Fruit fly (Drosophila melanogaster) whole organism, embryonic: ENCODE data around the gene Tsf1.

Experiments used
- Atf-2 ChIP-seq: fragments of 200-800 bp; sonication (Bioruptor generic); optimal IDR thresholded peaks from 2 replicates; lab custom pipeline; 2016; ENCODE audit warnings: missing biosample characterization, missing genetic modification characterization
- Bgb ChIP-seq: fragments of 200-800 bp; sonication (Bioruptor generic); IDR thresholded peaks from 2 replicates; pipeline ENCODE4 v1.3.6; 2022; ENCODE audit warnings: missing biosample characterization, missing genetic modification characterization; ENCODE audit not compliant: partially characterized antibody
- Blimp-1 ChIP-seq: fragments of 200-800 bp; sonication (Bioruptor generic); optimal IDR thresholded peaks from 3 replicates; lab custom pipeline; 2018; ENCODE audit warnings: missing biosample characterization, missing genetic modification characterization, mild to moderate bottlenecking, moderate library complexity, missing genetic modification reagents
- CG11085 ChIP-seq: fragments of 200-800 bp; sonication (Bioruptor generic); IDR thresholded peaks from 2 replicates; pipeline ENCODE4 v1.3.6; 2022; ENCODE audit warnings: missing biosample characterization, missing genetic modification characterization
- CG11398 ChIP-seq: fragments of 200-800 bp; sonication (Bioruptor generic); optimal IDR thresholded peaks from 2 replicates; lab custom pipeline; 2016; ENCODE audit warnings: missing biosample characterization, missing genetic modification characterization
- CG11695 ChIP-seq: fragments of 200-800 bp; sonication (Bioruptor generic); IDR thresholded peaks from 3 replicates; pipeline ENCODE4 v1.3.6; 2022; ENCODE audit warnings: missing biosample characterization, missing genetic modification characterization
- CG18599 ChIP-seq: fragments of 200-800 bp; sonication (Bioruptor generic); optimal IDR thresholded peaks from 3 replicates; lab custom pipeline; 2017; ENCODE audit warnings: missing biosample characterization, missing genetic modification characterization, mild to moderate bottlenecking, moderate library complexity, missing genetic modification reagents
- CG2116 ChIP-seq: fragments of 200-800 bp; sonication (Bioruptor generic); optimal IDR thresholded peaks from 3 replicates; lab custom pipeline; 2018; ENCODE audit warnings: missing biosample characterization, mild to moderate bottlenecking, missing genetic modification characterization
- CG2678 ChIP-seq: fragments of 200-800 bp; sonication (Bioruptor generic); optimal IDR thresholded peaks from 3 replicates; lab custom pipeline; 2019; ENCODE audit warnings: missing biosample characterization, mild to moderate bottlenecking, missing genetic modification characterization, moderate library complexity
- CG2875 ChIP-seq: fragments of 200-800 bp; sonication (Bioruptor generic); optimal IDR thresholded peaks from 2 replicates; lab custom pipeline; 2017; ENCODE audit warnings: missing biosample characterization, mild to moderate bottlenecking, missing genetic modification characterization, missing genetic modification reagents
- CG31224 ChIP-seq: fragments of 200-800 bp; sonication (Bioruptor generic); IDR thresholded peaks from 2 replicates; pipeline ENCODE4 v1.3.6; 2022; ENCODE audit warnings: missing biosample characterization, missing genetic modification characterization
- CG31441 ChIP-seq: fragments of 200-800 bp; sonication (Bioruptor generic); IDR thresholded peaks from 2 replicates; pipeline ENCODE4 v1.3.6; 2022; ENCODE audit warnings: missing biosample characterization, missing genetic modification characterization
- CG33557 ChIP-seq: fragments of 200-800 bp; sonication (Bioruptor generic); optimal IDR thresholded peaks from 2 replicates; lab custom pipeline; 2019; ENCODE audit warnings: missing biosample characterization, mild to moderate bottlenecking, missing genetic modification characterization, moderate library complexity
- CG4328 ChIP-seq: fragments of 200-800 bp; sonication (Bioruptor generic); optimal IDR thresholded peaks from 3 replicates; lab custom pipeline; 2017; ENCODE audit warnings: missing biosample characterization, missing genetic modification reagents, missing genetic modification characterization
- CG4360 ChIP-seq: fragments of 200-800 bp; sonication (Bioruptor generic); IDR thresholded peaks from 2 replicates; pipeline ENCODE4 v1.3.6; 2022; ENCODE audit warnings: missing biosample characterization, missing genetic modification characterization
- CG5953 ChIP-seq: fragments of 200-800 bp; sonication (Bioruptor generic); IDR thresholded peaks from 2 replicates; pipeline ENCODE4 v1.3.6; 2022; ENCODE audit warnings: missing biosample characterization, missing genetic modification characterization
- CG8944 ChIP-seq: fragments of 200-800 bp; sonication (Bioruptor generic); optimal IDR thresholded peaks from 3 replicates; lab custom pipeline; 2016; ENCODE audit warnings: missing biosample characterization, missing genetic modification characterization
- Dbx ChIP-seq: fragments of 200-800 bp; sonication (Bioruptor generic); IDR thresholded peaks from 3 replicates; pipeline ENCODE4 v1.3.6; 2022; ENCODE audit warnings: missing biosample characterization, missing genetic modification characterization
- Dp ChIP-seq: fragments of 200-800 bp; sonication (Bioruptor generic); optimal IDR thresholded peaks from 2 replicates; lab custom pipeline; 2018; ENCODE audit warnings: missing biosample characterization, mild to moderate bottlenecking, missing genetic modification characterization, moderate library complexity
- E2f2 ChIP-seq: fragments of 200-800 bp; sonication (Bioruptor generic); IDR thresholded peaks from 2 replicates; pipeline ENCODE4 v1.3.6; 2022; ENCODE audit warnings: missing biosample characterization, missing genetic modification characterization
- Elba2 ChIP-seq: fragments of 200-800 bp; sonication (Bioruptor generic); optimal IDR thresholded peaks from 3 replicates; lab custom pipeline; 2016; ENCODE audit warnings: missing biosample characterization, missing genetic modification characterization
- Ets65A ChIP-seq: fragments of 200-800 bp; sonication (Bioruptor generic); peaks from one replicate; lab custom pipeline; 2016; ENCODE audit warnings: missing biosample characterization, missing genetic modification characterization
- NC2β ChIP-seq: fragments of 200-800 bp; sonication (Bioruptor generic); optimal IDR thresholded peaks from 2 replicates; lab custom pipeline; 2016; ENCODE audit warnings: missing biosample characterization, missing genetic modification characterization
- Rfx ChIP-seq: fragments of 200-800 bp; sonication (Bioruptor generic); IDR thresholded peaks from 2 replicates; pipeline ENCODE4 v1.3.6; 2022; ENCODE audit warnings: missing biosample characterization, missing genetic modification characterization
- Sin3A ChIP-seq: fragments of >200 bp; optimal IDR thresholded peaks from 2 replicates; lab custom pipeline; 2018
- Taf1 ChIP-seq: fragments of 200-800 bp; sonication (Bioruptor generic); IDR thresholded peaks from 2 replicates; pipeline ENCODE4 v1.3.6; 2022; ENCODE audit warnings: missing biosample characterization, missing genetic modification characterization
- Trl ChIP-seq, 3 experiments: fragments of >200 bp in 2 of 3; fragments of 200-800 bp in 1 of 3; sonication (Bioruptor generic) in 1 of 3; optimal IDR thresholded peaks; 2 replicates in 1 of 3; 3 replicates in 2 of 3; lab custom pipeline; 2016 to 2017; ENCODE audit warnings: missing biosample characterization in 1 of 3, missing genetic modification characterization in 1 of 3
- ase ChIP-seq: fragments of 200-800 bp; sonication (Bioruptor generic); IDR thresholded peaks from 3 replicates; pipeline ENCODE4 v1.3.6; 2022; ENCODE audit warnings: missing biosample characterization, missing genetic modification characterization
- ash1 ChIP-seq: fragments of 200-800 bp; sonication (Bioruptor generic); optimal IDR thresholded peaks from 2 replicates; lab custom pipeline; 2018; ENCODE audit warnings: missing biosample characterization, mild to moderate bottlenecking, missing genetic modification characterization
- az2 ChIP-seq: fragments of 200-800 bp; sonication (Bioruptor generic); optimal IDR thresholded peaks from 3 replicates; lab custom pipeline; 2016; ENCODE audit warnings: missing biosample characterization, missing genetic modification characterization
- chif ChIP-seq, 2 experiments: fragments of 200-800 bp; sonication (Bioruptor generic); optimal IDR thresholded peaks; 3 replicates each; lab custom pipeline; 2016; ENCODE audit warnings: missing biosample characterization in 2 of 2, missing genetic modification characterization in 2 of 2
- dimm ChIP-seq: fragments of 200-800 bp; sonication (Bioruptor generic); IDR thresholded peaks from 2 replicates; pipeline ENCODE4 v1.3.6; 2022; ENCODE audit warnings: missing biosample characterization, missing genetic modification characterization
- emc ChIP-seq: fragments of 200-800 bp; sonication (Bioruptor generic); optimal IDR thresholded peaks from 2 replicates; lab custom pipeline; 2016; ENCODE audit warnings: missing biosample characterization, missing genetic modification characterization
- esg ChIP-seq: fragments of 200-800 bp; sonication (Bioruptor generic); conservative IDR thresholded peaks from 2 replicates; pipeline ENCODE4 v1.3.6; 2022; ENCODE audit warnings: missing biosample characterization, missing genetic modification characterization
- fru ChIP-seq: fragments of >200 bp; optimal IDR thresholded peaks from 2 replicates; lab custom pipeline; 2017
- gro ChIP-seq: fragments of 200-800 bp; sonication (Bioruptor generic); optimal IDR thresholded peaks from 2 replicates; lab custom pipeline; 2016; ENCODE audit warnings: missing biosample characterization, missing genetic modification characterization
- hb ChIP-seq: fragments of 200-800 bp; sonication (Bioruptor generic); IDR thresholded peaks from 3 replicates; pipeline ENCODE4 v1.3.6; 2022; ENCODE audit warnings: missing biosample characterization, missing genetic modification characterization; ENCODE audit not compliant: partially characterized antibody
- inv ChIP-seq: fragments of 200-800 bp; sonication (Bioruptor generic); IDR thresholded peaks from 2 replicates; pipeline ENCODE4 v1.3.6; 2022; ENCODE audit warnings: missing biosample characterization, missing genetic modification characterization; ENCODE audit not compliant: partially characterized antibody
- luna ChIP-seq: fragments of 200-800 bp; sonication (Bioruptor generic); optimal IDR thresholded peaks from 2 replicates; lab custom pipeline; 2016; ENCODE audit warnings: missing biosample characterization, missing genetic modification characterization
- maf-S ChIP-seq: fragments of 200-800 bp; sonication (Bioruptor generic); optimal IDR thresholded peaks from 2 replicates; lab custom pipeline; 2016; ENCODE audit warnings: missing biosample characterization, missing genetic modification characterization
- mam ChIP-seq: fragments of 200-800 bp; sonication (Bioruptor generic); optimal IDR thresholded peaks from 3 replicates; lab custom pipeline; 2016; ENCODE audit warnings: missing biosample characterization, missing genetic modification characterization
- nom ChIP-seq: fragments of 200-800 bp; sonication (Bioruptor generic); optimal IDR thresholded peaks from 2 replicates; lab custom pipeline; 2017; ENCODE audit warnings: missing biosample characterization, missing genetic modification characterization, mild to moderate bottlenecking, moderate library complexity, missing genetic modification reagents
- onecut ChIP-seq: fragments of 200-800 bp; sonication (Bioruptor generic); IDR thresholded peaks from 2 replicates; pipeline ENCODE4 v1.3.6; 2022; ENCODE audit warnings: missing biosample characterization, missing genetic modification characterization
- pita ChIP-seq: fragments of 200-800 bp; sonication (Bioruptor generic); optimal IDR thresholded peaks from 2 replicates; lab custom pipeline; 2017; ENCODE audit warnings: missing biosample characterization, mild to moderate bottlenecking, missing genetic modification characterization
- sisA ChIP-seq: fragments of 200-800 bp; sonication (Bioruptor generic); IDR thresholded peaks from 2 replicates; pipeline ENCODE4 v1.3.6; 2022; ENCODE audit warnings: missing biosample characterization, missing genetic modification characterization
- sr ChIP-seq: fragments of 200-800 bp; sonication (Bioruptor generic); IDR thresholded peaks from 3 replicates; pipeline ENCODE4 v1.3.6; 2022; ENCODE audit warnings: missing biosample characterization, missing genetic modification characterization
- tll ChIP-seq, 2 experiments: fragments of 200-800 bp in 1 of 2; fragments of >200 bp in 1 of 2; sonication (Bioruptor generic) in 1 of 2; optimal IDR thresholded peaks; 2 replicates each; lab custom pipeline; 2017 to 2019; ENCODE audit warnings: missing biosample characterization in 2 of 2, missing genetic modification characterization in 2 of 2, mild to moderate bottlenecking in 1 of 2, moderate library complexity in 1 of 2
- trh ChIP-seq: fragments of 200-800 bp; sonication (Bioruptor generic); optimal IDR thresholded peaks from 2 replicates; lab custom pipeline; 2016; ENCODE audit warnings: missing biosample characterization, missing genetic modification characterization
- usp ChIP-seq: fragments of >200 bp; optimal IDR thresholded peaks from 2 replicates; lab custom pipeline; 2017; ENCODE audit warnings: missing biosample characterization, missing genetic modification characterization

Gene Tsf1

dm6 chrX:18370775-18371735 is 15.8 kb upstream of the Tsf1 start:
- TF ChIP-seq usp (GFP tag; lab: Kevin White, UChicago) (no peak), nom (peak; percentile 98), ash1 (no peak), E2f2 (GFP tag; lab: Robert Waterston, UW) (peak; percentile 94), CG31224 (GFP tag; lab: Robert Waterston, UW) (no peak), mam (GFP tag; lab: Kevin White, UChicago) (no peak), CG5953 (no peak), gro (GFP tag; lab: Kevin White, UChicago) (no peak), luna (GFP tag; lab: Kevin White, UChicago) (peak; percentile 11), CG11085 (GFP tag; lab: Robert Waterston, UW) (0 out of 2 replicates have a peak, but pooled peaks have one; percentile 21), Elba2 (GFP tag; lab: Kevin White, UChicago) (no peak), Rfx (peak; percentile 70), CG4328 (GFP tag; lab: Kevin White, UChicago) (no peak), Atf-2 (no peak), CG2116 (GFP tag; lab: Kevin White, UChicago) (peak; percentile 92), CG31441 (GFP tag; lab: Robert Waterston, UW) (peak; percentile 60), trh (GFP tag; lab: Kevin White, UChicago) (no peak), Blimp-1 (no peak), Sin3A (peak; percentile 90), esg (GFP tag; lab: Robert Waterston, UW) (no peak), hb (peak; percentile 98), Trl (optimal IDR thresholded peaks at IDR 0.05; lab: Kevin White, UChicago) (peak; percentile 74 to 93), Trl (GFP tag; optimal IDR thresholded peaks at IDR 0.05; lab: Kevin White, UChicago) (peak; percentile 10), fru (peak; percentile 32), CG11398 (GFP tag; lab: Kevin White, UChicago) (peak; percentile 33), pita (GFP tag; lab: Kevin White, UChicago) (peak; percentile 87), CG4360 (peak; percentile 98), CG2678 (tag; lab: Kevin White, UChicago) (no peak), CG33557 (GFP tag; lab: Kevin White, UChicago) (no peak), CG8944 (GFP tag; lab: Kevin White, UChicago) (peak; percentile 24), onecut (peak; percentile 28), Ets65A (peak; percentile 96), sr (GFP tag; lab: Robert Waterston, UW) (no peak), ase (GFP tag; lab: Robert Waterston, UW) (no peak), Dp (GFP tag; lab: Kevin White, UChicago) (peak; percentile 89), inv (GFP tag; lab: Robert Waterston, UW) (peak; percentile 99), Taf1 (GFP tag; lab: Robert Waterston, UW) (no peak), az2 (no peak), maf-S (GFP tag; lab: Kevin White, UChicago) (peak; percentile 52), sisA (GFP tag; lab: Robert Waterston, UW) (no peak), emc (GFP tag; lab: Kevin White, UChicago) (no peak), dimm (GFP tag; lab: Robert Waterston, UW) (no peak), CG18599 (peak; percentile 43), Bgb (peak; percentile 99), CG11695 (GFP tag; lab: Robert Waterston, UW) (0 out of 3 replicates have a peak, but pooled peaks have one; percentile 38), tll (GFP tag; optimal IDR thresholded peaks at IDR 0.05; lab: Kevin White, UChicago) (peak; percentile 12 to 70), chif (GFP tag; optimal IDR thresholded peaks at IDR 0.05; lab: Kevin White, UChicago) (peak in 1 of 2 experiments; percentile 28), Dbx (GFP tag; lab: Robert Waterston, UW) (peak; percentile 63; the same call in 2 of the 3 replicates), CG2875 (GFP tag; lab: Kevin White, UChicago) (no peak), NC2β (GFP tag; lab: Kevin White, UChicago) (no peak)
